Fruit fly (Drosophila melanogaster) ovary, adult (tissue): Measurements from ENCODE around the gene CG43292.
"Not testable (repeated sequence)": the region's sequence is repeated elsewhere in the genome, so short reads cannot be mapped to it uniquely, and the experiment has no call there.

Experiments
- CG17801 ChIP-seq: fragments of 200-800 bp; optimal IDR thresholded peaks from 2 replicates; lab custom pipeline; 2019; ENCODE audit warnings: missing biosample characterization, mild to moderate bottlenecking, missing genetic modification characterization, moderate library complexity; ENCODE audit not compliant: partially characterized antibody

Gene CG43292

DNA sequence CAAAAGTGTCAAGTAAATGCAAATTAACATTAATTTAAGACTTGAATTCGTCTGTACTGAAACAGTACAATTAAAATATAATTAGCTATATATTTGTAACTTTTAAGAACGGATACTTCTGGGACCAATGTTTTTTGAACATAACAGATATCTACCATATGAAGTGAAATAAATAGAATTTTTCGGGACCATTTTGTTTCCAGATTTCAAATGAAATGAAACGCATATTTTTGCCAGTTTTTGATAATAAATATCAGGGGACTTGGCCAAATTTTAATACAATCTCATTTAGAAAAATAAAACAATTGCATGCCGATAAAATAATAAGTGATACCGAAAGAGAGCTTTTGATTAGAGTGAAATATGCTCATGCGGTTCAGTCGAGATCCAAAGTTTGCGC is 10.3 kb downstream of the CG43292 start, which contains the start of gene mthl6:
Gene mthl6 (plus strand): TSS at position 301 of the 400 bp plus-strand sequence.
- TF ChIP-seq CG17801 (GFP tag; lab: Kevin White, UChicago) = no peak

DNA sequence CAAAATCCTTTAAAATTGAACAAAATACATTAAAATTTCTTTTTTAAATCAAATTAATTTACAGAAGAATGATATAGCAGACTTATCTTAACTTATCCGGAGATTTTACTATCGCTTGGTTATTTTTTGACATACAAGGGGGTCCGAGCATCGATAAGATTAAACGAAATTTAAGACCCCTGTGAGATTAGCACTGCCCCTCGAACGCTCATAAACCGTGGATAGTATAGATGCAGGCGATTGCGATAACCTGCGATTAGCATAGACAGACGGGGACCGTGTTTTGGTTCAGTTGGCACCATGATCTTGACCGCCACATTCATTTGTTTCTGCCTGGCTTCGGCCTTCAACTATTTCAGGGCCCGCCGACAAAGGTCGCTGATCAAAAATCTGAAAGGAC is 16.2 kb downstream of the CG43292 start, which contains the start of gene Cyp316a1:
Gene Cyp316a1 (plus strand): TSS at position 301 of the 400 bp plus-strand sequence.
- no peak for TF ChIP-seq CG17801 (GFP tag; lab: Kevin White, UChicago)

DNA sequence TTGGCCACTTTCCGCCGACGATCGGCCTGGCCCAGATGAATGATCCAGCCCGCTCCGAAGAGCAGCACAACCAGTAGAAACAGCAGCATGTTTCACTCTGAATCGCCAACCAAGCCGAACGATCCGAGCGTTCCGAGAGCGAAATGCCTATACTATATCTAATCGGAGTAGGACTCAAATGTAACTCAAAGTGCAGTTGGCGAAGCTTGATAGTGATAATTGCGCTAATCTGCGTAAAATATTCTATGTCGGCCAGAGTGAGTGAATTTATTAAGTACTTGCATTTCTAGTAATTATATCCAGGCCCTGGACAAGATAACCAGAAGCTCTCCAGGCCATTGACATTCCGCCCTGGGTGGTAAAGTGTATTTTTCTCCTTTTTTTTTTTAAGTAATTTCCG is 20.7 kb downstream of the CG43292 start, which contains the start of gene Cyp4d8:
Gene Cyp4d8 (minus strand): TSS at position 101 of the 400 bp plus-strand sequence.
- TF ChIP-seq CG17801 (GFP tag; lab: Kevin White, UChicago) = no peak

DNA sequence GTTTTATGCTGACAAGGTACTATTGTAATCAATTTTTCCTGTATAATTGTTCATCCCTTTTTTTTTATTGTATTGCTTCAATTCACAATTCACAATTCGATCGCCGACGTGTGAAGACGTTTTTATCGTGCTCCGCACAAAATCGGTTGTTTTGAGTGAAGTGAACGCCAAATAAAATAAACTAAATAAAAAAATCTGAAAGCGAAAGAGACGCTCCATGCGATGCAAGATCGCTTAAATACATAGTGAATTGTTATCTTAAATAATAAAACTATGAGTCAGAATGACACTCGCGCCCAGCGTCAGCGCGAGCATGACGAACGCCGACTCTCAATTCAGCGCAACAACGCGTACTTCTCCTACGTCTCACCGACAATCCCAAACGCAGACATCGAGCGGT is 23.4 kb downstream of the CG43292 start, which contains the start of gene CG8539:
Gene CG8539 (minus strand): TSS at position 101 of the 400 bp plus-strand sequence.
- TF ChIP-seq CG17801 (GFP tag; lab: Kevin White, UChicago) = not testable (repeated sequence)

DNA sequence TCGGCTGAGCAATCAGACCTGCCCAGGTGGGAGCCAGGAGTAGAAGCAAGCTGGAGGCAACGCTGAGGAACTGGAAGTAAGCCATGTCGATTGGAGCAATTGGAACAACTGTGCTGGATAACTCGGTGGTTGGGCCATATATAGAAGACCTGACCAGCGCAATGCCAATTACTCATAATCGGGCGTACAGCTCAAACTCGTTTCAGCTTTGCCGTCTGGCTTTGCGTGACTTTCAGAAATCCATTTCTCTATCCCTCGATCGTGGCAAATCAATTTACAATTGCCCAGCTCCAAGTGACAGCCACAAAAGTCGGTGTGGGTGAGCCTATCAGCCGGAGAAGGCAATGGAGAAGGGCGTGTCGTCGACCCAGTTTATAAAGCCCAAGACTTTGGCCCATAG is 30.7 kb downstream of the CG43292 start, which contains the start of gene CG7548:
Gene CG7548 (minus strand): TSS at position 101 of the 400 bp plus-strand sequence.
- TF ChIP-seq CG17801 (GFP tag; lab: Kevin White, UChicago) = no peak

DNA sequence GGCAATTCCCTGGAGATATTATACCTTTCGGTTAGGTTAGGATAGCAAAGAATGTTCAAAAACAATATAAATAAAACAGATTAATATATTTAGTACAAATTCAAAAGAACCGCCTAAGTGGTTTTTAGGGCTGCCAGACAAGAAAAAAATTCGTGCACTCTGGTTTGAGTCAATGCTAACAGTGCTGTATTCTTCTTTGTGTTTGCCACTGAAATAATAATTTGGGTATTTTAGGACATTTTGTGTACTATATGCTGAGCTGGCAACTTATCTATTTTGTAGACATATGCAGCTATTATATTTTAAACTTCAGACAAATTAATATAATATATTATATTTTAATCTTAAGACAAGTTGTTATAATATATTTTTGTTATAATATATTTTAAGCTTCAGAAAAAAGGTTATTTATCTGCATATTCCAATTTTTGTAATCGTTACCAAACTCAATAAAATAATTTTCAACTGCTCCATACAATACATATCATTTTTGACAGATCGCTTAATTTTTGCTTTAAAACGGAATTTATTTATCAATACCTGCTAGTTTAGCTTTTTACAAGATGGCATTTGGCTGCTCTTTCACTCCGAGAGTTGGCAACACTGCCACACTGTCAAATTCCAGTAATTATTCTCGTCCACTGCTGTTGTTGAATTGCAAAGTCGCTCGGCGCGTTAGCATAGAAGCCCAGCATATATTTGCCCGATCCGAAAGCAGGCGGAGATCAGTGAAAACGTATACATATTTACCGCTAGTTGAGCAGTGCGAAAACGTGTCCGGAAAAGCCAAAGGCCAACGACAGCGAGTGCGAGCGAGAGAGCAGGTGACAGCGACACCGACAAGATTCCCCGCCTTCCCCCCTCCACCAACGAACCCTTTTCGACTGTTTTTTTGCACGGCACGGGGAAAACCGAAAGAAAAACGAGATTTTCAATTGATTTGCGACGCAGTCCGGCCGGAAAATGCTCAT is 35.3 kb downstream of the CG43292 start, which contains the start of gene CG7546:
Gene CG7546 (plus strand): TSS at position 573 of the 971 bp plus-strand sequence.
- TF ChIP-seq CG17801 (GFP tag; lab: Kevin White, UChicago) = no peak

DNA sequence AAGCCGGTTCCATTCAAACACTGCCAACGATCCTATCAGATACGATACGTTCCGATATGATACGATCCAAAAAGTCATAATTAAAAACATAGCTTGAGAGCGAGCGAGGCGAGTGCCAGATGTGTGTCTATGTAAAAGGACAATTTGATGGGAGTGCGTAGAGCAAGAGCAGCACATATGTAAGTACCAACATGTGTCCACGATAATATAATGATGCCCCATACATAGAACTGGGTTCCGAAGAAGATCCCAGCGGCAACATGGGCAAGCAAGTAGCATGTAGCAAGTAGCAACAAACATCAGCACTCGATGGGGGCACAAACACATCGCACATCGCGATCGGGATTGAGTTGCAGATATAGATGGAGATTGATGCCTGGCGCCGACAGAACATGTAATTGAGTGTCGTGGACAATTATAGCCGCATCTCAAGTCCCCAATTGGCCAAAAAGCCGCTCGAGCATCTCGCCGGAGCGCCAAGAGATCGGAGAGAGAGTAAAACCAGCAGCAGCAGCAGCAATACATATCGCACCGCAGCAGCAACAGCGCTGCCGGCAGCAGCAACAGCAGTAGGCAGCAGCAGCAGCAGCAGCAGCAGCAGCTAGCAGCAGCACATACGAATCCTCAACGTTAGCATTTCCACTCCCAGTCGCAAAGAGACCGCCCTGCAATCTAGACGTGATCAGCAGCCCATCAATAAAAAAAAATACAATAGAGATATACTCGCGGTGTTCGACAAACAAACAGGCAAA is 43.2 kb downstream of the CG43292 start, which contains the start of gene ltl:
Gene ltl (plus strand): TSS at position 647 of the 752 bp plus-strand sequence.
- no peak for TF ChIP-seq CG17801 (GFP tag; lab: Kevin White, UChicago)

DNA sequence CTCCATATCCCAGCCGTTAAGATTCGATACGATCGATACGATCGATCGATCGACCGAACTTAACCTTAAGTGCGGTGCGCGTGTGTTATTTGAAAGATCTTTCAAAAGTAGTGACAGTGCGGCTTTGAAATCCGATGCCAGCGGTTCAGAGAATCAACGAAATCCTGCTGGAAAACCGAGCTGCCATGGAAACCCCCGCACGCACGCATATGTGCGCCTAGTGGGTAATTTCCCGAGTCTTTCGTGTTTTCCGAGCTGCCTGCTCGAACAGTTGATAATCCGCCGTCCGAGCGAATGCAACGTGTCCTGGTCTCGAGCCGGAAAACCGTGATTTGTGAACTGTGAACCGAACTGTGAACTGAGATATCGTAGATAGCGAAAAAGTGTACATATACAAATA is 43.8 kb downstream of the CG43292 start:
- no peak for TF ChIP-seq CG17801 (GFP tag; lab: Kevin White, UChicago)

DNA sequence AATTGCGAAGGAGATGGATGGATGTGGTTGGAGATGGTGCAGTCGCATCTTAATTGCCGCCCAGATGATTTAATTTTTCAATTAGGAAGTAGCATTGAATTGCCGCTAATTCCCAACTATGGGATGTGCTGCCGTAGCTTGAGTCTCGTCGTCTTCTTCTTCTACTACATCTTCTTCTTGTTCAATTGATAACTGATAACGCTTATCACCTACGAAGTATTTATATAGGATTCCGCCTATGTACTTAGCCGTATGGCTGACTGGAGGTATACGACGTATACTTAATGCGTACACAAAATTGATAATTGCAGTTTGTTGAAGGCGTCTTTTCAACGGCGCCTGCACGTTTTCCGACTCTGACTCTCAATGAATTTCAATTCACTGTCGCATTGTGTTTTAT is 45.2 kb downstream of the CG43292 start:
- TF ChIP-seq CG17801 (GFP tag; lab: Kevin White, UChicago) = no peak

DNA sequence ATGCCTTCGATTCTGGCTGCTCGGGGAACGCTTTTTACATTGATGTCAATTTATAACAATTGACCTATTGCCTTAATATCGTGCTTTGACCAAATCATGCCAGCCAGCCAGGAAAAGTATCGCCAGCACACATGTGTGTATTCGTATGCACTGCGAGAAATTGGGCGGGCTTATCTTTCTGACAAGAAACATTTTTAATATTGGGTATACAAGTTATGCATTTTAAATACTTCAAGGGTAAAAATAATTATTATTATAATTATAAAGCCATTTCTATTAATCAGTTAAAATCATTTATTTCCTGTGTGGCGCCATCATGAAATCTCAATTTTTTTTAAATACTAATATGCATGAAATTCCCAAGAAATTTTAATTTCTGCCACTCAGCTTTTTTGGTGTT is 46.5 kb downstream of the CG43292 start:
- no peak for TF ChIP-seq CG17801 (GFP tag; lab: Kevin White, UChicago)
